Worm (Caenorhabditis elegans): ENCODE data around the gene F41H10.12.

DNA sequence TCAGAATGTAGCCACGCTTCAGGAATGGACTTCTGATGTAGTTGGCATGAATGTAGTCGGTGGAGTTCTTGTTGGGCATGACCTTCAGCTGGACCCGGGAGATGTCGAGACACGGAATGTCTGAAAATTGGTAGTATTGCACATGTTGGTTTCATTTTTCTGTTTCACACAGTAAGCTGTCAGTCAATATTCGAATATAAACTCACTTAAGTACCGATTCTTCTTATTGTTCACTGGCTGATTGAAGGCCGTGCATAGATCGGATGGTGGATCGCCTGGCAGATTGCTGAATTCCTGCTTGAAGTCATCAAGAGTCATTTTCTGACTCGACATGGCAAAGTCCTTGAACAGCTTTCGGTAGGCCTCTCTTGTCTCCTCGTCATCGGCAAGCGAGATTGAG lies 24.0 kb downstream of the F41H10.12 start:
- TF ChIP-seq unc-39 (tag; optimal IDR thresholded peaks at IDR 0.05) (no peak), daf-12 (tag; optimal IDR thresholded peaks at IDR 0.05) (no peak), lsy-12 (tag; optimal IDR thresholded peaks at IDR 0.05) (no peak), lin-39 (tag; optimal IDR thresholded peaks at IDR 0.05) (no peak), zag-1 (tag; optimal IDR thresholded peaks at IDR 0.05) (no peak), nhr-76 (tag; optimal IDR thresholded peaks at IDR 0.05) (no peak), fos-1 (tag; optimal IDR thresholded peaks at IDR 0.05) (no peak), ztf-11 (tag; optimal IDR thresholded peaks at IDR 0.05) (no peak)

Measured in whole organism, L3 larva.